Worm (Caenorhabditis elegans): ENCODE data around the gene T05E12.8.

Gene T05E12.8

DNA sequence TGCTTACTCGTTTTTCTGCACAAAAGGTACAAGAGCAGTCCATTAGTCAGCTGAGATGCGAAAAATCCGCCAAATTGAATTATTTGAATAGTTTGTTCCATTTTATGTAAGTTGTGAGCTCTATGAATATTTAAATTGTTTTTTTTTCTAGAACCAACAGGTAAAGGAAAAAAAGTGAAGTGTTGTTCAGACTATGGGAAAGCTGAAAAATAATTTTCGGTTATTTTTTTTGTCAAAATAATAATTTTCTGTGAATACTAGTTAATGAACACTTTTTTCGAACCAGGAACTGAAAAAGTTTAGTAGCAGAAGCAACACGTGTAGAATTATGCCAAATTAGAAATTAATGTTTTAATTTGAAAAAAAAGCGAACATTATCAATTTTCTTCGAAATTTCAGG lies 7.0 kb downstream of the T05E12.8 start, which contains the start of gene str-125:
Gene str-125, minus strand, starts transcription at position 101 of the 400 bp plus-strand sequence.
- no peak for TF ChIP-seq ama-1 (optimal IDR thresholded peaks at IDR 0.05)
- no peak for TF ChIP-seq fkh-10 (GFP tag; optimal IDR thresholded peaks at IDR 0.05)
- no peak for TF ChIP-seq jun-1 (tag; optimal IDR thresholded peaks at IDR 0.05)
- TF ChIP-seq nhr-77 (tag; optimal IDR thresholded peaks at IDR 0.05), result no peak
- TF ChIP-seq unc-62 (GFP tag; optimal IDR thresholded peaks at IDR 0.05), result no peak

DNA sequence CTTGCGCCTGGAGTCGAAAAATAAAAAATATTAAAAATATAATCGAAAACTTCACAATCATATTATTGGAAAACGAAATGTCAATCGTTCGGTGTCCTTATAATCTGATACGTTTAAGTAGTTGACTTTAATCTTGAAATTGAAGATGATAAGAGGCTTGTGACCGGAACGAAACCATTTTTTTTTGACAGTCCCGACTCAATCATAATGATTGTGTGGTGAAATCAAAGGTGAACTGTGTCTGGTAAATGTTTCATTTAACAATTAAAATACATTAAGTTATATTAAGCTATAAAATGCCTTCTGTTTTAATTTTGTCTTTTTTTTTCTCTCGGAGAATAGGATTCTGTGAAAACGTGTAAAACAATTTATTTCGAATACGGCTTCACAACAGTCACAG lies 8.9 kb downstream of the T05E12.8 start, which contains the start of gene T05E12.3:
Gene T05E12.3, minus strand, starts transcription at position 101 of the 400 bp plus-strand sequence.
- no peak for TF ChIP-seq nhr-23 (tag; optimal IDR thresholded peaks at IDR 0.05)
- TF ChIP-seq nhr-77 (tag; optimal IDR thresholded peaks at IDR 0.05), result no peak
- no peak for TF ChIP-seq elt-3 (tag; optimal IDR thresholded peaks at IDR 0.05)
- no peak for TF ChIP-seq nhr-11 (tag; optimal IDR thresholded peaks at IDR 0.05)
- no peak for TF ChIP-seq hmg-11 (tag; optimal IDR thresholded peaks at IDR 0.05)
- TF ChIP-seq R02D3.7 (tag; optimal IDR thresholded peaks at IDR 0.05), result no peak
- TF ChIP-seq nfya-1 (tag; optimal IDR thresholded peaks at IDR 0.05; ENCODE audit: insufficient read depth), result no peak
- no peak for TF ChIP-seq nhr-25 (tag; optimal IDR thresholded peaks at IDR 0.05)
- no peak for TF ChIP-seq mml-1 (tag; optimal IDR thresholded peaks at IDR 0.05)
- no peak for TF ChIP-seq nhr-28 (tag; optimal IDR thresholded peaks at IDR 0.05)
- no peak for TF ChIP-seq elt-1 (tag; optimal IDR thresholded peaks at IDR 0.05)
- TF ChIP-seq nhr-12 (tag; optimal IDR thresholded peaks at IDR 0.05), result no peak
- no peak for TF ChIP-seq lsy-12 (tag; optimal IDR thresholded peaks at IDR 0.05)
- no peak for TF ChIP-seq lin-15B (tag; optimal IDR thresholded peaks at IDR 0.05)
- TF ChIP-seq unc-39 (tag; optimal IDR thresholded peaks at IDR 0.05), result no peak
- TF ChIP-seq nhr-237 (tag; optimal IDR thresholded peaks at IDR 0.05), result no peak
- TF ChIP-seq mdl-1 (tag; optimal IDR thresholded peaks at IDR 0.05), result no peak
- TF ChIP-seq nhr-76 (tag; optimal IDR thresholded peaks at IDR 0.05), result no peak
- TF ChIP-seq eor-1 (tag; optimal IDR thresholded peaks at IDR 0.05), result no peak

DNA sequence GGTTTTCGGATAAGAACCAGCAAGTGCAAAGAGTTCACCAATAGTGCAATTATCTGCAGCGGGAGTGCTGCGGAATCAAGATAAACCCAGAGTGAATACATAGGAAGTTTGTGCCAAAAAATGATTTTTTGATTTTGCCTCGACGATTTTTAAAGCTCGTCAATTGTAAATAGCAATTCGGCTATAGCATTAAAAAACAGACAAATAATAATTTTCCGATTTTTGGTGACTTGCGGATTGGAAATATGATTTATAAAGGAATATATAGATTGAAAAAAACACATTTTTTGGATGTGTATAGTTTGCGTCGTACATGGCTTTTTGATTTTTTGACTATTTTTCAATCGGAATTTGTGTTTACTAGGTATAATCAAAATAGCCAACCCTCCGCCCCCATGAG lies 10.9 kb downstream of the T05E12.8 start, which contains the start of gene srw-20:
Gene srw-20, minus strand, starts transcription at position 101 of the 400 bp plus-strand sequence.
- TF ChIP-seq fkh-10 (GFP tag; optimal IDR thresholded peaks at IDR 0.05) (no peak), aly-2 (tag; optimal IDR thresholded peaks at IDR 0.05) (no peak), mdl-1 (tag; optimal IDR thresholded peaks at IDR 0.05) (no peak), jun-1 (tag; optimal IDR thresholded peaks at IDR 0.05) (no peak), sea-2 (GFP tag; optimal IDR thresholded peaks at IDR 0.05) (no peak), unc-62 (GFP tag; optimal IDR thresholded peaks at IDR 0.05) (no peak), ceh-9 (tag; optimal IDR thresholded peaks at IDR 0.05) (no peak), ceh-28 (tag; optimal IDR thresholded peaks at IDR 0.05) (no peak), egl-5 (tag; optimal IDR thresholded peaks at IDR 0.05) (no peak), lsy-12 (tag; optimal IDR thresholded peaks at IDR 0.05) (no peak), nhr-28 (tag; optimal IDR thresholded peaks at IDR 0.05) (no peak), elt-3 (tag; optimal IDR thresholded peaks at IDR 0.05) (no peak), pha-4 (tag; optimal IDR thresholded peaks at IDR 0.05) (no peak), ztf-11 (tag; optimal IDR thresholded peaks at IDR 0.05) (no peak)

DNA sequence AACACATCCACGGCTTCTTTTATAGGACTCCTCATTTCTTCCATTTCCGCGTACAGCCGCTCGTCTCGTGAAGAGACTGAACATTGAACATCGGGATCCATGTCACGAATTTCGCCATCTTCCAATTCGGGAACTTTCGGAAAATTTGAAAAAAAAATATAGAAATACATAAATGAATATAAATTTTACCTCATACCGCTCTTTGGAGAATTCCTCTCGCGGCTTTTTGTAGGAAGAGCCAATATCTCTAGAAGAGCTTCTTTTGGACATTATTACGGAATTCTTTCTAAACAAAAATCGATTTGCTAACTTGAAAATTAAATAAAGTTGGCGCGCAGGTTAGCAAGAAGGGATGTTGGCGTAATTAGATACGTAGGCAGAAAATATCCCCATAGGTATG lies 13.8 kb downstream of the T05E12.8 start, which contains the start of gene T05E12.9:
Gene T05E12.9, minus strand, starts transcription at position 101 of the 400 bp plus-strand sequence.
- TF ChIP-seq nhr-25 (tag; optimal IDR thresholded peaks at IDR 0.05), result no peak
- no peak for TF ChIP-seq ceh-9 (tag; optimal IDR thresholded peaks at IDR 0.05)
- TF ChIP-seq ceh-28 (tag; optimal IDR thresholded peaks at IDR 0.05), result no peak
- TF ChIP-seq snpc-4 (tag; optimal IDR thresholded peaks at IDR 0.05), result no peak
- no peak for TF ChIP-seq ztf-11 (tag; optimal IDR thresholded peaks at IDR 0.05)
- no peak for TF ChIP-seq pqm-1 (tag; optimal IDR thresholded peaks at IDR 0.05)
- no peak for TF ChIP-seq R02D3.7 (tag; optimal IDR thresholded peaks at IDR 0.05)
- TF ChIP-seq pha-4 (tag; optimal IDR thresholded peaks at IDR 0.05), result no peak
- no peak for TF ChIP-seq skn-1 (tag; optimal IDR thresholded peaks at IDR 0.05)
- TF ChIP-seq nhr-237 (tag; optimal IDR thresholded peaks at IDR 0.05), result no peak
- TF ChIP-seq aly-2 (tag; optimal IDR thresholded peaks at IDR 0.05), result no peak
- no peak for TF ChIP-seq mml-1 (tag; optimal IDR thresholded peaks at IDR 0.05)

DNA sequence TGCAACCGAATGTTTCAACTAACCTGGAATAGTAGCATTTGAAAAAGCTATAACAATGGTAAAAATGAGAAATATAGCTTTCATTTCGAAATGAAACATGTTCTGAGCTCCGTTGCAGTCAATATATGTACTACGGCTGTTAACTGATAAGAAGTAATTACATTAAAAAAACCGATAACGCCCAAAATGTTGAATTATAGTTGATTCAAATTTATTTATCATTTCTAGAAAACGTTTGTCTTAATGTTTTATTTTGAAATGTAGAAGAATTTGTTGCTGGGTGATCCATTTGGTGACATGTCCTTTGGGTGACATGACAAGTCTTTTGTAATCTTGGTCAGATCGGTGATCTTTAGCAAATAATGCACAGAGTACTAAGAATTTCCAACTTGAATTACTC lies 20.4 kb downstream of the T05E12.8 start, which contains the start of gene T05E12.6:
Gene T05E12.6, minus strand, starts transcription at position 101 of the 400 bp plus-strand sequence.
- TF ChIP-seq lsy-12 (tag; optimal IDR thresholded peaks at IDR 0.05) (no peak), elt-2 (tag; optimal IDR thresholded peaks at IDR 0.05) (peak; percentile 11), ama-1 (optimal IDR thresholded peaks at IDR 0.05) (no peak), nhr-23 (tag; optimal IDR thresholded peaks at IDR 0.05) (no peak), nhr-12 (tag; optimal IDR thresholded peaks at IDR 0.05) (no peak), eor-1 (tag; optimal IDR thresholded peaks at IDR 0.05) (no peak), pqm-1 (tag; optimal IDR thresholded peaks at IDR 0.05) (no peak)
